Fruit fly (Drosophila melanogaster): ENCODE measurements around the gene CG42577.

The CG42577 gene

DNA sequence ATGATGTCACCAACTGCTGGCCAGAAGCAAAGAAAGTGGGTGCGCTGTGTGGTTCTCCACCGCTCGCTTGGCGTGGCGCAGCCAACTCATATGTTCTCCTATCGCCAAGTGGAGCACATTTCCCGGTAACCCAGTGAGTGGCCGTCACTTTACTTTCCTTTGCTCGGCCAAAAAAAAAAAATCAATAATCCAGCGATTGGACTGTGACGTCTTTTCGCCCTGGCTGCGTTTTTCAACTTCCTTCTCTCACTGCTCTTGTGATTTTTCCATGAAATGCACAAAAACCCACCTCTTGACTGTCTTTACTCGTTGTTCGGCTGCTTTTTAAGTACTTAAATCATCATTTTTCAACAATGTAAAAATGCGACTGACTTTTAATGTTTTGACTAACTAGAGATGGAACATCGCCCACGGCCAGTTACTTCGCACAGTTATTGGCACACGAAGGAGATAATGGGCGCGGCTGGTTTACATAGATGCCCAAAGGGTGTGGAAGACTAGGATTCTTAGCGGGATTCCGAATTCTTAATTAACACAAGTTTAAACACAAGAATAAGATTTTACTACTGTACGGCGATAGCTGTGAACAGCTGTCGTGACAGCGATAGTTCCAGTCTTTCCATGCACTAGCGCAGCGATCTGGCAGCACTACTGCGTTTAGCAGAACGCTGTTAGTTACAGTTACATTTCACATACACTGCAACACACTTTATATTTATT, 23.1 kb upstream of the CG42577 start, which contains the start of gene sw (continued):
- TF ChIP-seq Eip78C (GFP tag), result peak; percentile 76
- TF ChIP-seq CG6854 (GFP tag; optimal IDR thresholded peaks at IDR 0.05), result no peak
- TF ChIP-seq net (GFP tag; optimal IDR thresholded peaks at IDR 0.05), result no peak
- peak; percentile 56 for TF ChIP-seq CG32006 (GFP tag; optimal IDR thresholded peaks at IDR 0.05)
- TF ChIP-seq fd85E (GFP tag; optimal IDR thresholded peaks at IDR 0.05), result no peak
- TF ChIP-seq Sox15 (GFP tag; optimal IDR thresholded peaks at IDR 0.05), result peak; percentile 41
- TF ChIP-seq CG6163 (GFP tag; IDR thresholded peaks at IDR 0.05), result no peak
- peak; percentile 41 for TF ChIP-seq topi (GFP tag; optimal IDR thresholded peaks at IDR 0.05)
- TF ChIP-seq svp (GFP tag), result peak; percentile 81
- peak; percentile 56 for TF ChIP-seq cyc (GFP tag; optimal IDR thresholded peaks at IDR 0.05)
- TF ChIP-seq vri (GFP tag; optimal IDR thresholded peaks at IDR 0.05), result no peak
- TF ChIP-seq esn (GFP tag; optimal IDR thresholded peaks at IDR 0.05), result peak; percentile 58
- TF ChIP-seq CG8632 (GFP tag; optimal IDR thresholded peaks at IDR 0.05), result no peak
- TF ChIP-seq CG11294 (GFP tag; IDR thresholded peaks at IDR 0.05), result no peak
- peak; percentile 53 for TF ChIP-seq Sox102F (GFP tag; optimal IDR thresholded peaks at IDR 0.05)
- no peak for TF ChIP-seq salr (GFP tag; optimal IDR thresholded peaks at IDR 0.05)
- TF ChIP-seq Met (GFP tag; optimal IDR thresholded peaks at IDR 0.05), result peak; percentile 44
- peak; percentile 32 for TF ChIP-seq Eip75B (GFP tag; optimal IDR thresholded peaks at IDR 0.05)
- TF ChIP-seq dac (GFP tag; optimal IDR thresholded peaks at IDR 0.05), result peak; percentile 12
- TF ChIP-seq dsx (GFP tag; optimal IDR thresholded peaks at IDR 0.05; ENCODE audit: poor library complexity, severe bottlenecking), result peak; percentile 66
- peak; percentile 51 for TF ChIP-seq Sox14 (GFP tag; optimal IDR thresholded peaks at IDR 0.05)
- peak; percentile 38 for TF ChIP-seq Ets21C (GFP tag; optimal IDR thresholded peaks at IDR 0.05)
- TF ChIP-seq Hr4 (GFP tag; optimal IDR thresholded peaks at IDR 0.05), result peak; percentile 31
- peak; percentile 50 for TF ChIP-seq achi (GFP tag; optimal IDR thresholded peaks at IDR 0.05)
- peak; percentile 42 for TF ChIP-seq pdm3 (GFP tag; optimal IDR thresholded peaks at IDR 0.05)
- peak; percentile 23 for TF ChIP-seq Ets96B (tag; optimal IDR thresholded peaks at IDR 0.05)
- peak in 1 of 2 experiments; percentile 10 for TF ChIP-seq ss (GFP tag; optimal IDR thresholded peaks at IDR 0.05)

DNA sequence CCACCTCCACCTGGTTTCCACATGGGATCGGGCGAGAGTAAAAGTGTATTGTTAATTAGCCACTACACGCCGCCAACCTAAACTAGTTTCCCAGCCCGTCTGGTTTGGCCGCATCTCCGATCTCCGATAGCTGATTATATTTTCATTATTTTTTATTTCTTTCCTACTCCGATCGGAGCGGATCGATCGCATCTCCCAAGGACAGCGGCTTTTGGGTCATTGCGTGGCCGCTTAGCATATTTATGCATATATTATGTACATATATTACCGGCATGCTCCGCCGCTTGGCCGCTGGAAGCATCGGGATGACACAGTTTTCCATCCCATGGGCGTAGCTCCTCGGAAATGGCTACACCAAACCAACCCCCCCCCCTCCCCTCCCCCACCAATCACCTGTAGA, 21.1 kb upstream of the CG42577 start:
- TF ChIP-seq fd59A (GFP tag; optimal IDR thresholded peaks at IDR 0.05) (no peak), ss (GFP tag; optimal IDR thresholded peaks at IDR 0.05) (peak in 1 of 2 experiments; percentile 46), Lpt (GFP tag; optimal IDR thresholded peaks at IDR 0.05) (no peak)

DNA sequence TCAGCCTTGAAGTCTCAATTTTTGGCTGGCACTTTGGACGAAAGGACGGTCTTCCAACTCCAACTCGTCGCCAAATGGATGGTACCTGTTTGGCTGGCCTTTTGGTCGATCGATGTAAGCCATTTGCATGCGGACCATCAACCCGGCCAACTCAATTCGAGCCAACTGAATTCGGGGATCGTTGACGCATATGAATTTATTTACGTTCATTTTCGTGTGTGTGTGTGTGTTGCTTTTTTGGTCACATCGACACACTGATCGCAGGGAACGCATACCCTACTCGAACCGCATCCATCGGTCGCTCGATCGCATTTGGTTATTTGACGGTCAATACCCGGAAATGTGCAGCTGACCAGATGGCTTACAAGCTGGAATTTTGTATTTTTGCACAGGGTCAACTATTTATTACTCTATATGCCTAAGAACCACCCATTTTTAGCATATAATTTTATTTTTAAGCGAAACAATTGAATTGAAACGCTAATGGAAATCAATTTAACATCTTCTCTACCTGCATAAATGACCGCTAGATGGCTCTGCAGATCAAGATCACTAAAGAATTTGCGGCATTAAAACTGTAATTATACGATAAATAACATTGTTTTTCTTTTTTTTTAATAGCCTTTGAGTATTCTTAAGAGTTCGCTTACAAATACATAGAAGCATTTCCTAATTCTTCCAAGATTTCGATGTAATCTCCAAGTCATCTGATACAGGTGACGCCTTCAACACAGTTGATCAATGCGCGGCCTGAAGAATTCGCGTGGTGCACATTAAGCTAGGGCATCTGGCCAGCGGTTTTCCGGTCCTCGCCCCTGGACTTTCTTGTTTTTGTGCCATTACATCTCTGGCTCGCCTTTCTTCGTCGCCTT, 20.1 kb upstream of the CG42577 start:
- TF ChIP-seq svp (GFP tag), result peak; percentile 49
- TF ChIP-seq CG31627 (GFP tag; optimal IDR thresholded peaks at IDR 0.05), result no peak
- peak; percentile 76 for TF ChIP-seq Eip78C (GFP tag)
- peak; percentile 33 for TF ChIP-seq esn (GFP tag; optimal IDR thresholded peaks at IDR 0.05)
- peak; percentile 29 for TF ChIP-seq CG32006 (GFP tag; optimal IDR thresholded peaks at IDR 0.05)
- peak; percentile 21 for TF ChIP-seq Smox (GFP tag; optimal IDR thresholded peaks at IDR 0.05)
- TF ChIP-seq CG15336 (GFP tag; IDR thresholded peaks at IDR 0.05), result no peak

DNA sequence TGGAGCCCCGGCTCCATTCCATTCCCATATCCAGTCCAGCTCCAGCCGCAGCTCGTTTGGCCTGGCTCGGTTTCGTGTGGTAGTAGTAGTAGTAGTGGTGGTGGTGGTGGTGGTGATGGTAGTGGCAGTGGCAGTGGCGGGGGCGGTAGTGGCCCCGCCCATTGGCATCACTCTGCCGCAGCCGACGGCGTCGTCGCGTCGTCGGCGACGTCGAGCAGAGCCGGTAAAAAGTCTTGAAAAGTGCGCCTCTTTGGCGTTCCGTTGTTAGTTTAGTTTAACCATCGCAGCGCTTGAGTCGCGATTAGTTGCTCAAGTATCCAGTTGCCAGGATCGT, 19.5 kb upstream of the CG42577 start, which contains the start of gene obst-A:
obst-A (plus strand) TSS at position 248 of the 334 bp plus-strand sequence.
- TF ChIP-seq CG6163 (GFP tag; IDR thresholded peaks at IDR 0.05) (0 out of 3 replicates have a peak, but pooled peaks have one; percentile 22), spab (GFP tag; optimal IDR thresholded peaks at IDR 0.05) (no peak), dsx (GFP tag; optimal IDR thresholded peaks at IDR 0.05; ENCODE audit: poor library complexity, severe bottlenecking) (no peak), CG11762 (GFP tag; optimal IDR thresholded peaks at IDR 0.05; ENCODE audit: insufficient read depth) (no peak), eg (GFP tag; IDR thresholded peaks at IDR 0.05) (0 out of 3 replicates have a peak, but pooled peaks have one; percentile 32)
